Worm (Caenorhabditis elegans) whole organism, L4/young adult: Measurements from ENCODE around the gene syx-6.

ENCODE experiments used
- W03F9.2 ChIP-seq: fragments of 150-350 bp; optimal IDR thresholded peaks from 2 replicates; lab custom pipeline; 2014; ENCODE audit warnings: missing biosample characterization, missing genetic modification characterization
- dao-5 ChIP-seq: sonication (generic microtip); optimal IDR thresholded peaks from 2 replicates; lab custom pipeline; 2016; ENCODE audit warnings: missing genotype, missing genetic modification characterization, moderate library complexity, missing compliant biosample characterization
- him-1 ChIP-seq: sonication (generic microtip); optimal IDR thresholded peaks from 2 replicates; lab custom pipeline; 2016; ENCODE audit warnings: missing genotype, missing genetic modification reagents, missing genetic modification characterization, missing compliant biosample characterization

The syx-6 gene

DNA sequence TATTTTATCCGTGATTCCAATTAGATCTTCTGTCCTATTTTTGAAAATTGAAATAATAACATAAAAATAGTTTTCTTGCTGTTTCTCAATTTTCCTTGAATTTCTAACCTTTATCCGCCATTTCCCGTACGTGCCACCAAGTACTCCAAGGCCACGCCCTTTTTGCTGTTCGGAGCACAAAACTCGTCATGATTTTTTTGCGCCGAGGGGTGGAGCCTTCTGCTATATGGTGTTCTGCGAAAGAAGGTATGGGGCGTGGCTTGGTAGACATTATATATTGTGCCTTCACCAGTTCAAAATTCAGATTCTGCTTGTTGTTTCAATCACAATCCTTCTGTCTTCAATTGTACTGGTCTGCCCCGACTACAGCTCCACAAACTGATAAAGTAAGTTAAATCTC is 19.1 kb upstream of the syx-6 start, which contains the start of gene C15C7.4:
Gene C15C7.4 (plus strand): TSS at position 301 of the 400 bp plus-strand sequence.
- TF ChIP-seq W03F9.2 (tag; lab: Kevin White, UChicago) (no peak), dao-5 (tag; lab: Kevin White, UChicago) (no peak), him-1 (tag; lab: Kevin White, UChicago) (no peak)

DNA sequence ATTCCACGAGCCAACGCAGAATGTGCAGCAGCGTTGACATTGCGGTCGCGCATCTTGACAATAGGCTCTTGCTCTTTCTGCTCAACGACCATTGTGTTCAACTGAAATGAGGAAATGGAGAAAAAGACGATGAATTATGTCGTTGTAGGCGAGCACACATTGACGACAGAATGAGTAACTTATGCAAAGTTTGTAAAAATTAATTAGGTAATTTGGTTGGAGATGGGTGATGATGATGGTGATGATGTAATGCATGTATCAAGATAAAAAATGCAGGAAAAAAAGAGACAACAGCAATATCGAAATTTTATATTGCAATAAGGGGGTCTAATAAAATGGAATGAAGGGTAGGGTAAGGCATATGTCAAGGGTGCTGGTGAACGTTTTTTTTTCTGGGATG is 12.0 kb upstream of the syx-6 start, which contains the start of gene bbln-1:
Gene bbln-1 (minus strand): TSS at position 101 of the 400 bp plus-strand sequence.
- TF ChIP-seq dao-5 (tag; lab: Kevin White, UChicago) (no peak), W03F9.2 (tag; lab: Kevin White, UChicago) (no peak), him-1 (tag; lab: Kevin White, UChicago) (no peak)

DNA sequence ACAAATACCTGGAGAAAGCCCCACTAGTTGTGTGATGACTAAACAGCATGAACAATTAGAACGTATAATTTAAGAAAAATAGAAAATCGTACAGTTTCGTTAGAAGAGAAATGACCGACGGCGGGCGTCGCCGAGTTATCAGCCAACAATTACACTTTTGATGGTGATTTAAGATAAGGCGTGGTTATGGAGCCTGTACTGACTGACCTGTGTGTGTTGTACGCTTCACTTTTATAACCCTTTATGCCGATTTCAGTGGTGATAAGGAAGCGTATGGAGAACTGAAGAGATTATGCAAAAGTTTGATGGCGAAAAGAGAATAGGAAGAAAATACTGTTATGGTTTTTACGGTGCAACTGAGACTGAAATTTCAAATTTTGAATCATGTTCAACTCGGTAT is 11.2 kb upstream of the syx-6 start:
- no peak for TF ChIP-seq dao-5 (tag; lab: Kevin White, UChicago)
- TF ChIP-seq W03F9.2 (tag; lab: Kevin White, UChicago): no peak
- no peak for TF ChIP-seq him-1 (tag; lab: Kevin White, UChicago)

DNA sequence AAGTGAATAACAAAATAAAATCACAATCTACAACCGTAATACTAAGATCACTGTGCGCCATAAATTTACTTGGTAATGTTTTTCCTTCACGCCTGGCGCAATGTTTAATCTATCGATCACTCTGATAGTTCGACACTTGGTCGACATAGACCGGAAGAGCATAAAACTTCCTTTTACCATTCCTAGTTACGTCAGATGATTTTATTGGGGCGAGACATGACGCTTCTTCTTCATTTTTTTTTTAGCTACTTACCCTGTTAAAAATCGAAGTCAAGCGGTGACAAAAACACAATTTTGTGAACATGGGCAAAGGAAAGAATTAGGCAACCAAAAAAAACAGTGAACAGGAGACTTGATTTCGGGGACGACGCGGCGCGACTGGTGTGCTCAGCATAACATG is 9.8 kb upstream of the syx-6 start:
- TF ChIP-seq W03F9.2 (tag; lab: Kevin White, UChicago) (no peak), him-1 (tag; lab: Kevin White, UChicago) (no peak), dao-5 (tag; lab: Kevin White, UChicago) (no peak)

DNA sequence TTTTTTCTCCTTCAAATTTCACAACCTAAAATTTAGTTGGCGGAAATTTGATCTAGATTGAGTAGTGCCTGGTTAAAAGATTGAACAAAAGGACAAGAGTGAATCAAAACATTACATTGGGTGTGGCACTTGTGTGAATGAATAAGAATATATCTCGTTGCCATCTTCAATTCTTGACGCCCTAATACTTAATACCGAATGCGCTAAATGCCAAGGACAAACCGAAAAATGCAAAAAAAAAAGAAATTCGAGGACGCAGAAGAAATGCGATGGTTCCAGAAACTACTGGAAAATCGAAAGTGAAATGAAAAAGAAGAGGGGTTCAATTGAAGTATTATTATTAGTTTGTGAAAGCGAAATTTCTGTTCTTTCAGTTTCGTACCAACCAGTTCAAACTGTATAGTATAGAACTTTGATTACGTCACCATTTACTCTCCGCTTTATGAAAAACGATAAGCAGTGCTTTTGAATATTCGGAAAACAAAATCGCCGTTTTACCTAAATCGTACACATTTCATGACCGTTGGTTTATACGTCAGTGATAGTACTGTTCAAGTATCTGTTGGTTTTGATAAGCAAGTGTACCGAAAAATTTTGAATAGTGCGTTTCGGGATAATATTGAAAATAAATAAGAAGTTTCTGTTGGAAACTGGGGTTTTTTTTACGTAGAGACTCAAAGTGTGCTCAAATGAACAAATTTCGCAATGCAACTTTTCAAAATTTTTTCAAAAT is 9.0 kb upstream of the syx-6 start:
- TF ChIP-seq dao-5 (tag; lab: Kevin White, UChicago) (no peak), him-1 (tag; lab: Kevin White, UChicago) (no peak)

DNA sequence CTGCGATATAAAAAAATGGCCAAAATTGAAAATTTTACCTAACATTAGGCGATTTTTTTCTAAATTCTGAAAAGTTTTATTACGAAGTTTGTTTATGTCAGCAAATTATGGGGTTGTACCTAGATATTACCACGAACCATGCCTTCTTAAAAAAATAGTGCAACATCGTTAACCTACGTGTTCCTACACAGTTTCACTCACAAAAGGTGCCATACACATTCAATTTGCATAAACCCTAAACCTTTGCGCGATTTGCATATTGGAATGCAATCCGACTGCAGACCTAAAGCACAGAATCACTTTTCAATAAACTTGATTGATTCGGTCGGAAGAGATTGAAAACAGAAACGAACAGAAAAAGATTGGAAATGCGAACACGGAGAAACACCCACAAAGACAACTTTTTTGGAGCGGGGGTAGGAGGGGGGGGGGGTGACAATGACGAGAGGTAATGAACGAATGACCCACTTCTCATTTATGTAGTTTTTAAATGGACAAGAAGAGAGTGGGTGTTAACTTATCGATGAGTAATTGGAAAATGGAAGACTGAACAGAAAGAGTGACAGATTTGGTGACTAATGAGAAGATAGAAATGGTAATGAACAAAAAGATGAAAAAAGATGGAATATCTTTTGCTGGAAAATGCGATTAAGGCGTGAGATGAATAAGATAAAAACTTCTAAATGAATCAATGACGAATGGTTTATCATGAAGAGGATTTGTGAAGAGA is 8.1 kb upstream of the syx-6 start:
- TF ChIP-seq him-1 (tag; lab: Kevin White, UChicago) (no peak), dao-5 (tag; lab: Kevin White, UChicago) (no peak), W03F9.2 (tag; lab: Kevin White, UChicago) (no peak)

DNA sequence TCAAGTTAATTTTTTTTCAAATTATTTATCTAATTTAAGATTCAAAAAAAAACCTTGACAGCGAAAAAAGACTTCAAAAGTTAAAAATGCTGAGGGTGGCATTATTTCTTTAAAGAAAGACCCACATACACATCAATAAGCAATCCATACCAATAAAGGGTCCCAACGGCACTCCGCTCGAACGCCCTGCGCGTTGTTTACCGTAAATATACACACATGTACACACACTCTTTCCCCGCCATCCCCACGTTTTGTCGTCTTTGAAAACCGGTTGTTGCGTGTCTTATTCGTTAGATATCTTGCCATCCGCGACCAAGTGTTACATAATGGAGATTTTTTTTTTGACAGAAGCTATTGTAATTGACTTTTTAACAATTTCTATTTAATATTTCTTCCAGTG is 4.8 kb upstream of the syx-6 start, which contains the start of gene gcc-1:
Gene gcc-1 (plus strand): TSS at position 399 of the 400 bp plus-strand sequence.
- TF ChIP-seq W03F9.2 (tag; lab: Kevin White, UChicago) (no peak), him-1 (tag; lab: Kevin White, UChicago) (no peak)

DNA sequence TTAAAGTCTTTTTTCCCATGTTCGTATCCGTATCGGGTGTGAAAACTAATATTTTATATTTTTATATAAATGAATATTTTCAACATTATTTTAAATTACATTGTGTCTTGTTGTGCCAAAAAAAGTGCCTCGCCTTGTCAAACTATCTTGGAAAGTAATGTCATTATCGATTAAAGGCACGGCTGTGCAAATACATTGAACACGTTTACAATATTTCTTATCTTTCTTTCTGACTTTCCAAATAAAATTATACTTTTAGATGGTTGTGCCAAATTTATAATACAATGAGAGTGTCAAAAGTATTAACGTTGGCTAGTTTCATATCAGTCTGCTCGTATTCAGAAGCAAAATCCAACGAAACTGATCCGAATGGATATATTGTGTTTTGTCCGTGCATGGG is 1.2 kb downstream of the syx-6 start, which contains the start of gene pfut-1:
Gene pfut-1 (plus strand): TSS at position 258 of the 400 bp plus-strand sequence.
- TF ChIP-seq him-1 (tag; lab: Kevin White, UChicago): no peak
- TF ChIP-seq dao-5 (tag; lab: Kevin White, UChicago): no peak
- TF ChIP-seq W03F9.2 (tag; lab: Kevin White, UChicago): no peak

DNA sequence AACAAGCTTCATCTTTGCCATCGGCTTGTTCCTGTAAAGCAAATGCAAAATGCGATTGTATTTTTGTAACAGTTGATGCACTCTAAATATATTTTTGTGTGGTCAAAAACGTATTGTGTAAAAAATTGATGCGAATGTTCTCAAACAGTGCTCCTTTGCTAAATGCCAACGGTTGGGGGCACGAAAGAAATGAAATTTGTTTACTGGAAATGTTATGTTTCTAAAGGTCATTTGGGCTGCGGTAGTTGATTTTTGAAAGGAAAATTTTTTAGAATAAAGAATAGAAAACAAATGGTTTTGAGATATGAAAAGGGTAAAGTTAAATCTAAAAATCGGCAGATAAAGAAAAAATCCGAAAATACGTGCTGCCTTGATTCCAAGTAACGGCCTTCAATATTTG is 6.1 kb downstream of the syx-6 start, which contains the start of gene C15C7.6:
Gene C15C7.6 (minus strand): TSS at position 101 of the 400 bp plus-strand sequence.
- no peak for TF ChIP-seq W03F9.2 (tag; lab: Kevin White, UChicago)
- TF ChIP-seq dao-5 (tag; lab: Kevin White, UChicago): no peak
- TF ChIP-seq him-1 (tag; lab: Kevin White, UChicago): no peak

DNA sequence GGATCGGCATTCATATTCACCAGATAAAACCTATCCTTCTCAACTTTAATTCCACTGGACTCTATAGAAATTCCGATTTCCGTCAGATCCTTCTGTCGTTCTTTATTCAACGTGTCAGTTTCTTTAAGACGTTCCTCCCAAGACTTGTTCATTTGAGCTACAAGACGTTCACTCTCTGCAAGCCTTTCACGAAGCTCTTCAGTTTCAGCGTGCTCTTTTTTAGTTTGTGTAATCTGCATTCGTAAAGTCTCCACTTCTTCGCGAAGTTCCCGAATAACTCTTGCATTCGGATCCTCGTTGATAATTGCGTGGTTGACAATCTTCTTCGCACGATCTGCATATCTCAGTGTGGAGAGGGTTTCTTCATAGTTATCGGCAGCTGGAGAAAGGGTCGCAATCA is 12.4 kb downstream of the syx-6 start:
- TF ChIP-seq W03F9.2 (tag; lab: Kevin White, UChicago) (no peak), him-1 (tag; lab: Kevin White, UChicago) (no peak), dao-5 (tag; lab: Kevin White, UChicago) (no peak)

DNA sequence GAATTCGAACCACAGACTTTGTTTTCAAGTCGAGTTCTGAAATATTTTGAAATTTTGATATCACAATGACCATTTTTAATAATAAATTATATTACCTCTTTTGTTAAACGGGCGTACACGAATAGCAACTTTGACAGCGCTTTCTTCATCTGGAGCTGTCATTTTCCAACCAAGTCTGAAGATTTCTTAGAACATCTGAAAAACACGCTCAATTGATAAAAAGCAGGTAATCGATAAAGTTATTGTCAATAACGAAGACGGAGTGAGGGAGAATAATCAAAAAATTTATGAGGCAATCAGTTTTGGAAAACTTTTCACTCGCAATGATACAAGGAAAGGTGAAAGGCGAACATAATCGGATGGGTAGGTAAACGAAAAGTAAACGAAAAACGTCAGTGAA is 14.2 kb downstream of the syx-6 start, which contains the start of gene klp-4:
Gene klp-4 (minus strand): TSS at position 201 of the 400 bp plus-strand sequence.
- TF ChIP-seq W03F9.2 (tag; lab: Kevin White, UChicago) (no peak), him-1 (tag; lab: Kevin White, UChicago) (no peak)

DNA sequence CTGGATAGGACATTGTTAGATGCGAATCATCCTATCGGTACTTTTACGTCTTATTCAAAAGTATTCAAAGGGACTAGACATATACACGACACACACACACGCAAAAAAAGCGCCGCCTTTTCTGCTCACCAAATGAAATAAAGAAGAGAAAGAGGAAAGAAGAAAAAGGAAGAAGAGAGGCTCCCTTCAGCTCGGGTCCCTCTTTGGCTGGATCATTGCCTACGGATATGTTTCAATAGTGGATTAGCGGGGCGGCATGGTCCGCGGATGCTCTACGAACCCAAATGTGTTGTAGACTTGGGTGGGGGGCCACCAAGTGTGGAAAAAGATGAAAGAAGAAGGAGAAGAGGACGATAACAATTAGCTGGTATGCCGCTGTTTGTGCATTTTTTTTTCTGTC is 17.1 kb downstream of the syx-6 start:
- TF ChIP-seq W03F9.2 (tag; lab: Kevin White, UChicago): no peak
- TF ChIP-seq him-1 (tag; lab: Kevin White, UChicago): no peak
- no peak for TF ChIP-seq dao-5 (tag; lab: Kevin White, UChicago)

DNA sequence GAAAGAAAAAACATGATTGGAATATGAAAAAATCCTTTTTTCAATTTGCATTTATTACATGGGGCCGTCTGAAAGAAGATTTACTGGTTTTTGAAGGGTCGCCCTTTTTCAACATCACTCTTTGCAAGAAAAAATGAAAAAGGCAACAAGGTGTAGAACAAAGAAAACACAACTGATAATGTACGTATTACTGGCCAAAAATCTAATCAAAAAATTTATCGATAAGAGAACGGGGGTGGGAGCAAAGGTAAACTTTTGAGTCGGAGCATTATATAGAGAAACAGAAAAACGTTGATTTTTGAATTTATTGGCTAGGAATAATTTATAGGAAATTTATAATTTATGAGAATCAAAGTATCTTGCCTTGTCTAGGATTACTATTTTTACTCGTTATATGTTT is 17.5 kb downstream of the syx-6 start:
- TF ChIP-seq him-1 (tag; lab: Kevin White, UChicago) (no peak), dao-5 (tag; lab: Kevin White, UChicago) (no peak), W03F9.2 (tag; lab: Kevin White, UChicago) (no peak)
